Worm (Caenorhabditis elegans) whole organism, young adult: Measurements from ENCODE around the gene snr-6.
A peak's percentile ranks its signal among the peaks of the same experiment; 100 is the strongest.

Experiments
- D2030.7 ChIP-seq: fragments of 200-800 bp; sonication (Bioruptor generic); IDR thresholded peaks from 2 replicates; pipeline ENCODE4 v1.3.6; 2022; ENCODE audit warnings: missing genetic modification reagents, missing genetic modification characterization, missing compliant biosample characterization
- F10E7.11 ChIP-seq: sonication (generic microtip); optimal IDR thresholded peaks from 2 replicates; lab custom pipeline; 2017; ENCODE audit warnings: mild to moderate bottlenecking, missing genetic modification characterization, moderate library complexity, missing compliant biosample characterization
- F23B12.7 ChIP-seq: sonication (generic microtip); optimal IDR thresholded peaks from 2 replicates; lab custom pipeline; 2017; ENCODE audit warnings: missing genetic modification characterization, mild to moderate bottlenecking, missing compliant biosample characterization, antibody characterized with exemption, moderate library complexity; ENCODE audit not compliant: insufficient read depth
- F33H1.4 ChIP-seq: fragments of 200-800 bp; sonication (Bioruptor generic); IDR thresholded peaks from 2 replicates; pipeline ENCODE4 v1.3.6; 2022; ENCODE audit warnings: missing genetic modification reagents, missing genetic modification characterization, missing compliant biosample characterization
- F49E8.2 ChIP-seq: sonication (generic microtip); optimal IDR thresholded peaks from 3 replicates; lab custom pipeline; 2017; ENCODE audit warnings: missing genetic modification characterization, mild to moderate bottlenecking, missing compliant biosample characterization, antibody characterized with exemption, moderate library complexity; ENCODE audit not compliant: insufficient read depth
- F57A8.1 ChIP-seq: fragments of 200-800 bp; sonication (Bioruptor generic); optimal IDR thresholded peaks from 2 replicates; lab custom pipeline; 2018; ENCODE audit warnings: mild to moderate bottlenecking, missing genetic modification characterization, moderate library complexity, missing compliant biosample characterization
- K12H6.12 ChIP-seq: fragments of 200-800 bp; sonication (Bioruptor generic); optimal IDR thresholded peaks from 2 replicates; lab custom pipeline; 2018; ENCODE audit warnings: mild to moderate bottlenecking, missing genetic modification characterization, missing compliant biosample characterization
- Y53G8AR.9 ChIP-seq: fragments of 200-800 bp; sonication (Bioruptor generic); conservative IDR thresholded peaks from 2 replicates; pipeline ENCODE4 v1.3.6; 2022; ENCODE audit warnings: missing genetic modification reagents, missing genetic modification characterization, missing compliant biosample characterization
- Y56A3A.18 ChIP-seq: fragments of 200-800 bp; sonication (Bioruptor generic); IDR thresholded peaks from 2 replicates; pipeline ENCODE4 v1.3.6; 2022; ENCODE audit warnings: missing genetic modification reagents, missing genetic modification characterization, missing compliant biosample characterization
- Y79H2A.3 ChIP-seq: fragments of 200-800 bp; sonication (Bioruptor generic); conservative IDR thresholded peaks from 2 replicates; pipeline ENCODE4 v1.3.6; 2022; ENCODE audit warnings: missing genetic modification reagents, missing genetic modification characterization, missing compliant biosample characterization
- Y95B8A.8 ChIP-seq: fragments of 200-800 bp; sonication (Bioruptor generic); IDR thresholded peaks from 2 replicates; pipeline ENCODE4 v1.3.6; 2022; ENCODE audit warnings: missing genetic modification reagents, missing genetic modification characterization, missing compliant biosample characterization
- athp-1 ChIP-seq: sonication (generic microtip); optimal IDR thresholded peaks from 2 replicates; lab custom pipeline; 2017; ENCODE audit warnings: mild to moderate bottlenecking, missing genetic modification characterization, missing compliant biosample characterization
- attf-5 ChIP-seq: fragments of 200-800 bp; sonication (Bioruptor generic); optimal IDR thresholded peaks from 2 replicates; lab custom pipeline; 2018; ENCODE audit warnings: mild to moderate bottlenecking, missing genetic modification characterization, missing compliant biosample characterization
- bed-1 ChIP-seq: fragments of 200-800 bp; sonication (Bioruptor generic); IDR thresholded peaks from 2 replicates; pipeline ENCODE4 v1.3.6; 2022; ENCODE audit warnings: missing genetic modification reagents, missing genetic modification characterization, missing compliant biosample characterization
- cebp-1 ChIP-seq, 2 experiments: fragments of 200-800 bp in 1 of 2; sonication (Bioruptor generic) in 1 of 2; sonication (generic microtip) in 1 of 2; IDR thresholded peaks in 1 of 2; optimal IDR thresholded peaks in 1 of 2; 2 replicates each; pipeline versions ENCODE4 v1.3.6 to Lab custom; 2017 to 2022; ENCODE audit warnings: missing compliant biosample characterization in 2 of 2, missing genetic modification characterization in 2 of 2, mild to moderate bottlenecking in 1 of 2, missing genetic modification reagents in 1 of 2, moderate library complexity in 1 of 2
- cebp-2 ChIP-seq: fragments of 200-800 bp; sonication (Bioruptor generic); IDR thresholded peaks from 2 replicates; pipeline ENCODE4 v1.3.6; 2022; ENCODE audit warnings: missing genetic modification characterization, missing compliant biosample characterization
- ceh-27 ChIP-seq: fragments of 200-800 bp; sonication (Bioruptor generic); optimal IDR thresholded peaks from 2 replicates; lab custom pipeline; 2018; ENCODE audit warnings: mild to moderate bottlenecking, missing genetic modification characterization, moderate library complexity, missing compliant biosample characterization
- ceh-79 ChIP-seq: sonication (generic microtip); optimal IDR thresholded peaks from 2 replicates; lab custom pipeline; 2017; ENCODE audit warnings: mild to moderate bottlenecking, missing genetic modification characterization, missing compliant biosample characterization
- dox-1 ChIP-seq: fragments of 200-800 bp; sonication (Bioruptor generic); IDR thresholded peaks from 2 replicates; pipeline ENCODE4 v1.3.6; 2022; ENCODE audit warnings: missing genetic modification reagents, missing genetic modification characterization, missing compliant biosample characterization
- dpff-1 ChIP-seq: sonication (generic microtip); optimal IDR thresholded peaks from 2 replicates; lab custom pipeline; 2017; ENCODE audit warnings: mild to moderate bottlenecking, missing genetic modification characterization, missing compliant biosample characterization
- efl-1 ChIP-seq: fragments of 150-350 bp; optimal IDR thresholded peaks from 2 replicates; lab custom pipeline; 2014; ENCODE audit warnings: missing biosample characterization, missing genetic modification reagents, missing genetic modification characterization
- hmg-20 ChIP-seq: fragments of 200-800 bp; sonication (Bioruptor generic); IDR thresholded peaks from 2 replicates; pipeline ENCODE4 v1.3.6; 2022; ENCODE audit warnings: missing genetic modification reagents, missing genetic modification characterization, missing compliant biosample characterization
- hrde-1 ChIP-seq: sonication (generic microtip); optimal IDR thresholded peaks from 2 replicates; lab custom pipeline; 2016; ENCODE audit warnings: missing genetic modification characterization, mild to moderate bottlenecking, missing compliant biosample characterization, moderate library complexity, missing genotype, missing genetic modification reagents, borderline replicate concordance
- lin-26 ChIP-seq: fragments of 200-800 bp; sonication (Bioruptor generic); IDR thresholded peaks from 2 replicates; pipeline ENCODE4 v1.3.6; 2022; ENCODE audit warnings: missing genetic modification reagents, missing genetic modification characterization, missing compliant biosample characterization
- lin-35 ChIP-seq, 3 experiments: fragments of 150-350 bp in 2 of 3; sonication (generic microtip) in 1 of 3; optimal IDR thresholded peaks; 2 replicates each; lab custom pipeline; 2014 to 2018; ENCODE audit warnings: missing biosample characterization in 3 of 3, missing genetic modification characterization in 3 of 3, missing genetic modification reagents in 3 of 3
- lir-1 ChIP-seq: fragments of 200-800 bp; sonication (Bioruptor generic); conservative IDR thresholded peaks from 2 replicates; pipeline ENCODE4 v1.3.6; 2022; ENCODE audit warnings: missing genetic modification reagents, missing genetic modification characterization, missing compliant biosample characterization
- lsl-1 ChIP-seq: fragments of 200-800 bp; sonication (Bioruptor generic); optimal IDR thresholded peaks from 2 replicates; lab custom pipeline; 2018; ENCODE audit warnings: mild to moderate bottlenecking, missing genetic modification characterization, moderate library complexity, missing compliant biosample characterization
- madf-6 ChIP-seq: fragments of 200-800 bp; sonication (Bioruptor generic); IDR thresholded peaks from 2 replicates; pipeline ENCODE4 v1.3.6; 2022; ENCODE audit warnings: missing genetic modification reagents, missing genetic modification characterization, missing compliant biosample characterization
- madf-8 ChIP-seq: fragments of 200-800 bp; sonication (Bioruptor generic); conservative IDR thresholded peaks from 2 replicates; pipeline ENCODE4 v1.3.6; 2022; ENCODE audit warnings: missing genetic modification reagents, missing genetic modification characterization, missing compliant biosample characterization
- mes-4 ChIP-seq: sonication (generic microtip); optimal IDR thresholded peaks from 2 replicates; lab custom pipeline; 2016; ENCODE audit warnings: missing genotype, missing genetic modification characterization, missing compliant biosample characterization
- nfyb-1 ChIP-seq: fragments of 200-800 bp; sonication (Bioruptor generic); IDR thresholded peaks from 2 replicates; pipeline ENCODE4 v1.3.6; 2022; ENCODE audit warnings: missing genetic modification reagents, missing genetic modification characterization, missing compliant biosample characterization
- nhr-179 ChIP-seq: sonication (generic microtip); optimal IDR thresholded peaks from 2 replicates; lab custom pipeline; 2016; ENCODE audit warnings: mild to moderate bottlenecking, missing genetic modification characterization, missing compliant biosample characterization
- pha-4 ChIP-seq: fragments of 150-350 bp; sonication (generic microtip); optimal IDR thresholded peaks from 2 replicates; lab custom pipeline; 2014; ENCODE audit warnings: missing biosample characterization, missing genetic modification reagents, missing genetic modification characterization
- rec-8 ChIP-seq, 2 experiments: sonication (generic microtip); optimal IDR thresholded peaks; 2 replicates each; lab custom pipeline; 2016; ENCODE audit warnings: mild to moderate bottlenecking in 2 of 2, missing genetic modification characterization in 2 of 2, missing genetic modification reagents in 2 of 2, missing genotype in 2 of 2, missing biosample characterization in 1 of 2, missing compliant biosample characterization in 1 of 2, moderate library complexity in 1 of 2
- rpc-1 ChIP-seq, 2 experiments: fragments of 150-350 bp in 1 of 2; sonication (generic microtip) in 1 of 2; optimal IDR thresholded peaks; 2 replicates each; lab custom pipeline; 2014 to 2018; ENCODE audit warnings: missing biosample characterization in 1 of 2, missing genetic modification characterization in 1 of 2, missing genetic modification reagents in 1 of 2, missing genotype in 1 of 2
- sea-2 ChIP-seq: fragments of 200-800 bp; sonication (Bioruptor generic); IDR thresholded peaks from 2 replicates; pipeline ENCODE4 v1.3.6; 2022; ENCODE audit warnings: missing genetic modification characterization, missing compliant biosample characterization
- sptf-2 ChIP-seq: fragments of 200-800 bp; sonication (Bioruptor generic); optimal IDR thresholded peaks from 2 replicates; lab custom pipeline; 2018; ENCODE audit warnings: mild to moderate bottlenecking, missing genetic modification characterization, missing compliant biosample characterization
- tbp1 ChIP-seq: fragments of 200-800 bp; sonication (Bioruptor generic); optimal IDR thresholded peaks from 2 replicates; lab custom pipeline; 2018; ENCODE audit warnings: mild to moderate bottlenecking, missing genetic modification characterization, missing compliant biosample characterization
- tbx-9 ChIP-seq: sonication (generic microtip); optimal IDR thresholded peaks from 2 replicates; lab custom pipeline; 2016; ENCODE audit warnings: borderline replicate concordance, missing genetic modification characterization, inconsistent platforms, missing compliant biosample characterization
- tlf-1 ChIP-seq: fragments of 200-800 bp; sonication (Bioruptor generic); optimal IDR thresholded peaks from 2 replicates; lab custom pipeline; 2018; ENCODE audit warnings: mild to moderate bottlenecking, missing genetic modification characterization, missing compliant biosample characterization
- unc-130 ChIP-seq: sonication (generic microtip); optimal IDR thresholded peaks from 2 replicates; lab custom pipeline; 2016; ENCODE audit warnings: missing genetic modification reagents, missing genetic modification characterization, missing compliant biosample characterization
- zim-3 ChIP-seq: sonication (generic microtip); optimal IDR thresholded peaks from 2 replicates; lab custom pipeline; 2017; ENCODE audit warnings: mild to moderate bottlenecking, missing genetic modification characterization, moderate library complexity, missing compliant biosample characterization
- ztf-22 ChIP-seq: fragments of 200-800 bp; sonication (Bioruptor generic); optimal IDR thresholded peaks from 2 replicates; lab custom pipeline; 2018; ENCODE audit warnings: mild to moderate bottlenecking, missing genetic modification characterization, moderate library complexity, missing compliant biosample characterization
- ztf-25 ChIP-seq: fragments of 200-800 bp; sonication (Bioruptor generic); IDR thresholded peaks from 2 replicates; pipeline ENCODE4 v1.3.6; 2022; ENCODE audit warnings: missing genetic modification reagents, missing genetic modification characterization, missing compliant biosample characterization
- ztf-26 ChIP-seq: sonication (generic microtip); optimal IDR thresholded peaks from 2 replicates; lab custom pipeline; 2017; ENCODE audit warnings: missing genetic modification characterization, missing compliant biosample characterization
- ztf-28 ChIP-seq: fragments of 200-800 bp; sonication (Bioruptor generic); IDR thresholded peaks from 2 replicates; pipeline ENCODE4 v1.3.6; 2022; ENCODE audit warnings: missing genetic modification reagents, missing genetic modification characterization, missing compliant biosample characterization

snr-6 gene

DNA sequence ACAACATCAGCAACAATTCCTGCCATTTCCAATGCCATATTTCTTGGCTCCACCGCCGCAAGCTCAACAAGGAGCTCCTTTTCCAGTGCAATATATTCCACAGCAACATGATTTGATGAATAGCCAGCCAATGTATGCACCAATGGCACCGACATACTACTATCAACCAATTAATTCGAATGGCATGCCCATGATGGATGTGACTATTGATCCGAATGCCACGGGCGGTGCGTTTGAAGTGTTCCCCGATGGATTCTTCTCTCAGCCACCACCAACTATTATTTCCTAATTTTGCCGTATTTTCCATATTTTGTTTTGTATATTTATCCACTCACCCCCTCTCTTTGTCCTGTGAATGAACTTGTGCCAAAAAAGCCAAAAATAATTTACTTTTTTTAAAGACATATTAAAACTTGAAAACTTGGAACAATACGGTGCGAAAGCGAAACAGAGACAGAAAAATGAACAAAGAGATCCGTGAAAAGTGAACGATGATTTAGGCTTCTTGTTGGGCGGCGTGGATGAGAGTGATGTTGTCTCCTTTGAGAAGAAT, 554 bp downstream of the snr-6 start (continued):
- TF ChIP-seq hmg-20 (GFP tag; lab: Robert Waterston, UW) (no peak), bed-1 (GFP tag; lab: Robert Waterston, UW) (no peak), K12H6.12 (tag; lab: Kevin White, UChicago) (no peak), nfyb-1 (GFP tag; lab: Robert Waterston, UW) (0 out of 2 replicates have a peak, but pooled peaks have one; percentile 20), efl-1 (GFP tag; lab: Kevin White, UChicago) (no peak), athp-1 (tag; lab: Kevin White, UChicago) (peak; percentile 69), F33H1.4 (GFP tag; lab: Robert Waterston, UW) (no peak; the same call in 1 of the 2 replicates), ztf-22 (GFP tag; lab: Kevin White, UChicago) (no peak), Y79H2A.3 (GFP tag; lab: Robert Waterston, UW) (peak; percentile 75; the same call in 1 of the 2 replicates), dox-1 (no peak), ztf-26 (tag; lab: Kevin White, UChicago) (no peak), lin-26 (GFP tag; lab: Robert Waterston, UW) (no peak; the same call in 1 of the 2 replicates), lir-1 (GFP tag; lab: Robert Waterston, UW) (no peak), F57A8.1 (no peak), F23B12.7 (tag; lab: Kevin White, UChicago) (no peak), Y53G8AR.9 (GFP tag; lab: Robert Waterston, UW) (peak; percentile 47; the same call in 1 of the 2 replicates), rec-8 (tag; optimal IDR thresholded peaks at IDR 0.05; lab: Kevin White, UChicago) (no peak), pha-4 (tag; lab: Kevin White, UChicago) (no peak), madf-6 (GFP tag; lab: Robert Waterston, UW) (peak; percentile 62), F10E7.11 (tag; lab: Kevin White, UChicago) (peak; percentile 13), ztf-25 (GFP tag; lab: Robert Waterston, UW) (peak; percentile 28; the same call in 1 of the 2 replicates), dpff-1 (tag; lab: Kevin White, UChicago) (no peak), tbx-9 (tag; lab: Kevin White, UChicago) (no peak), madf-8 (GFP tag; lab: Robert Waterston, UW) (peak; percentile 25; the same call in 1 of the 2 replicates), tbp1 (GFP tag; lab: Kevin White, UChicago) (peak; percentile 41), Y95B8A.8 (GFP tag; lab: Robert Waterston, UW) (peak; percentile 67), tlf-1 (GFP tag; lab: Kevin White, UChicago) (no peak), lsl-1 (no peak), mes-4 (tag; lab: Kevin White, UChicago) (no peak), lin-35 (GFP tag; optimal IDR thresholded peaks at IDR 0.05; lab: Kevin White, UChicago) (peak in 1 of 3 experiments; percentile 26), ztf-28 (GFP tag; lab: Robert Waterston, UW) (no peak), hrde-1 (tag; lab: Kevin White, UChicago) (peak; percentile 20), F49E8.2 (tag; lab: Kevin White, UChicago) (peak; percentile 86), sea-2 (GFP tag; lab: Robert Waterston, UW) (no peak), attf-5 (GFP tag; lab: Kevin White, UChicago) (no peak), rpc-1 (optimal IDR thresholded peaks at IDR 0.05; lab: Kevin White, UChicago) (no peak), rpc-1 (tag; optimal IDR thresholded peaks at IDR 0.05; lab: Kevin White, UChicago) (no peak), D2030.7 (GFP tag; lab: Robert Waterston, UW) (peak; percentile 39), ceh-27 (GFP tag; lab: Kevin White, UChicago) (no peak), zim-3 (tag; lab: Kevin White, UChicago) (peak; percentile 28), cebp-1 (GFP tag; IDR thresholded peaks at IDR 0.05; lab: Robert Waterston, UW) (no peak), cebp-1 (tag; optimal IDR thresholded peaks at IDR 0.05; lab: Kevin White, UChicago) (peak; percentile 37), unc-130 (GFP tag; lab: Kevin White, UChicago) (peak; percentile 4), Y56A3A.18 (GFP tag; lab: Robert Waterston, UW) (no peak), nhr-179 (no peak), ceh-79 (tag; lab: Kevin White, UChicago) (no peak), cebp-2 (GFP tag; lab: Robert Waterston, UW) (no peak), sptf-2 (no peak)
